Worm (Caenorhabditis elegans): ENCODE results near the gene C49F5.13.

ce11 chrX:11916705-11917104, 44.5 kb upstream of the C49F5.13 start, which contains the start of gene Y62H9A.13:
- TF ChIP-seq sptf-1 (tag; optimal IDR thresholded peaks at IDR 0.05) (no peak), blmp-1 (tag; optimal IDR thresholded peaks at IDR 0.05) (no peak), ces-1 (GFP tag; optimal IDR thresholded peaks at IDR 0.05) (no peak), tbx-2 (tag; optimal IDR thresholded peaks at IDR 0.05) (no peak), zag-1 (tag; optimal IDR thresholded peaks at IDR 0.05) (no peak), efl-3 (GFP tag; optimal IDR thresholded peaks at IDR 0.05) (no peak), nhr-11 (tag; optimal IDR thresholded peaks at IDR 0.05) (no peak), aly-2 (tag; optimal IDR thresholded peaks at IDR 0.05) (no peak), hlh-4 (tag; optimal IDR thresholded peaks at IDR 0.05) (no peak), mep-1 (tag; optimal IDR thresholded peaks at IDR 0.05) (no peak), lin-39 (tag; optimal IDR thresholded peaks at IDR 0.05) (no peak), ama-1 (optimal IDR thresholded peaks at IDR 0.05) (no peak), ztf-4 (tag; optimal IDR thresholded peaks at IDR 0.05) (no peak)
